Worm (Caenorhabditis elegans) whole organism, young adult: Measurements from ENCODE around the gene eea-1.

Experiments used
- B0035.1 ChIP-seq: sonication (generic microtip); optimal IDR thresholded peaks from 2 replicates; lab custom pipeline; 2016; ENCODE audit warnings: missing genetic modification characterization, mild to moderate bottlenecking, missing compliant biosample characterization, missing genotype, missing genetic modification reagents
- B0336.3 ChIP-seq: fragments of 200-800 bp; sonication (Bioruptor generic); IDR thresholded peaks from 2 replicates; pipeline ENCODE4 v1.3.6; 2022; ENCODE audit warnings: missing genetic modification characterization, missing compliant biosample characterization
- F10E7.11 ChIP-seq: sonication (generic microtip); optimal IDR thresholded peaks from 2 replicates; lab custom pipeline; 2017; ENCODE audit warnings: mild to moderate bottlenecking, missing genetic modification characterization, moderate library complexity, missing compliant biosample characterization
- F37B4.10 ChIP-seq: fragments of 200-800 bp; sonication (Bioruptor generic); IDR thresholded peaks from 2 replicates; pipeline ENCODE4 v1.3.6; 2022; ENCODE audit warnings: missing genetic modification characterization, missing compliant biosample characterization
- F39B2.1 ChIP-seq: fragments of 200-800 bp; sonication (Bioruptor generic); IDR thresholded peaks from 2 replicates; pipeline ENCODE4 v1.3.6; 2022; ENCODE audit warnings: missing genetic modification reagents, missing genetic modification characterization, missing compliant biosample characterization
- F49E8.2 ChIP-seq: sonication (generic microtip); optimal IDR thresholded peaks from 3 replicates; lab custom pipeline; 2017; ENCODE audit warnings: missing genetic modification characterization, mild to moderate bottlenecking, missing compliant biosample characterization, antibody characterized with exemption, moderate library complexity; ENCODE audit not compliant: insufficient read depth
- F52B5.7 ChIP-seq: sonication (generic microtip); optimal IDR thresholded peaks from 2 replicates; lab custom pipeline; 2016; ENCODE audit warnings: mild to moderate bottlenecking, missing genetic modification characterization, missing compliant biosample characterization
- F57A8.1 ChIP-seq: fragments of 200-800 bp; sonication (Bioruptor generic); optimal IDR thresholded peaks from 2 replicates; lab custom pipeline; 2018; ENCODE audit warnings: mild to moderate bottlenecking, missing genetic modification characterization, moderate library complexity, missing compliant biosample characterization
- K12H6.12 ChIP-seq: fragments of 200-800 bp; sonication (Bioruptor generic); optimal IDR thresholded peaks from 2 replicates; lab custom pipeline; 2018; ENCODE audit warnings: mild to moderate bottlenecking, missing genetic modification characterization, missing compliant biosample characterization
- T07F8.4 ChIP-seq: sonication (generic microtip); optimal IDR thresholded peaks from 2 replicates; lab custom pipeline; 2016; ENCODE audit warnings: mild to moderate bottlenecking, missing genetic modification characterization, moderate library complexity, missing compliant biosample characterization
- T26A5.8 ChIP-seq: sonication (generic microtip); optimal IDR thresholded peaks from 2 replicates; lab custom pipeline; 2016; ENCODE audit warnings: missing genetic modification characterization, missing compliant biosample characterization
- Y53F4B.3 ChIP-seq: fragments of 200-800 bp; sonication (Bioruptor generic); IDR thresholded peaks from 2 replicates; pipeline ENCODE4 v1.3.6; 2022; ENCODE audit warnings: missing genetic modification reagents, missing genetic modification characterization, missing compliant biosample characterization
- Y67H2A.10 ChIP-seq: fragments of 200-800 bp; sonication (Bioruptor generic); conservative IDR thresholded peaks from 2 replicates; pipeline ENCODE4 v1.3.6; 2022; ENCODE audit warnings: missing genetic modification reagents, missing genetic modification characterization, missing compliant biosample characterization
- ZK185.1 ChIP-seq: sonication (generic microtip); optimal IDR thresholded peaks from 2 replicates; lab custom pipeline; 2016; ENCODE audit warnings: mild to moderate bottlenecking, missing genetic modification characterization, missing compliant biosample characterization; ENCODE audit not compliant: poor library complexity, severe bottlenecking
- aptf-3 ChIP-seq: fragments of 200-800 bp; sonication (Bioruptor generic); IDR thresholded peaks from 2 replicates; pipeline ENCODE4 v1.3.6; 2022; ENCODE audit warnings: missing genetic modification characterization, missing compliant biosample characterization
- atf-7 ChIP-seq: sonication (generic microtip); optimal IDR thresholded peaks from 2 replicates; lab custom pipeline; 2017; ENCODE audit warnings: mild to moderate bottlenecking, missing genetic modification characterization, missing compliant biosample characterization
- athp-1 ChIP-seq: sonication (generic microtip); optimal IDR thresholded peaks from 2 replicates; lab custom pipeline; 2017; ENCODE audit warnings: mild to moderate bottlenecking, missing genetic modification characterization, missing compliant biosample characterization
- attf-3 ChIP-seq: fragments of 200-800 bp; sonication (Bioruptor generic); conservative IDR thresholded peaks from 2 replicates; pipeline ENCODE4 v1.3.6; 2022; ENCODE audit warnings: missing genetic modification reagents, missing genetic modification characterization, missing compliant biosample characterization
- cebp-2 ChIP-seq: fragments of 200-800 bp; sonication (Bioruptor generic); IDR thresholded peaks from 2 replicates; pipeline ENCODE4 v1.3.6; 2022; ENCODE audit warnings: missing genetic modification characterization, missing compliant biosample characterization
- ceh-27 ChIP-seq: fragments of 200-800 bp; sonication (Bioruptor generic); optimal IDR thresholded peaks from 2 replicates; lab custom pipeline; 2018; ENCODE audit warnings: mild to moderate bottlenecking, missing genetic modification characterization, moderate library complexity, missing compliant biosample characterization
- ceh-79 ChIP-seq: sonication (generic microtip); optimal IDR thresholded peaks from 2 replicates; lab custom pipeline; 2017; ENCODE audit warnings: mild to moderate bottlenecking, missing genetic modification characterization, missing compliant biosample characterization
- dpl-1 ChIP-seq: fragments of 150-350 bp; optimal IDR thresholded peaks from 2 replicates; lab custom pipeline; 2014; ENCODE audit warnings: missing biosample characterization, missing genetic modification reagents, missing genetic modification characterization
- efl-1 ChIP-seq: fragments of 150-350 bp; optimal IDR thresholded peaks from 2 replicates; lab custom pipeline; 2014; ENCODE audit warnings: missing biosample characterization, missing genetic modification reagents, missing genetic modification characterization
- egl-44 ChIP-seq: fragments of 200-800 bp; sonication (Bioruptor generic); IDR thresholded peaks from 2 replicates; pipeline ENCODE4 v1.3.6; 2022; ENCODE audit warnings: missing genetic modification reagents, missing genetic modification characterization, missing compliant biosample characterization
- gei-17 ChIP-seq: fragments of 200-800 bp; sonication (Bioruptor generic); optimal IDR thresholded peaks from 2 replicates; lab custom pipeline; 2018; ENCODE audit warnings: mild to moderate bottlenecking, missing genetic modification characterization, missing compliant biosample characterization
- hlh-26 ChIP-seq: fragments of 200-800 bp; sonication (Bioruptor generic); conservative IDR thresholded peaks from 2 replicates; pipeline ENCODE4 v1.3.6; 2022; ENCODE audit warnings: missing genetic modification reagents, missing genetic modification characterization, missing compliant biosample characterization
- lag-1 ChIP-seq: fragments of 200-800 bp; sonication (Bioruptor generic); IDR thresholded peaks from 2 replicates; pipeline ENCODE4 v1.3.6; 2022; ENCODE audit warnings: missing genetic modification reagents, missing genetic modification characterization, missing compliant biosample characterization
- lin-35 ChIP-seq, 3 experiments: fragments of 150-350 bp in 2 of 3; sonication (generic microtip) in 1 of 3; optimal IDR thresholded peaks; 2 replicates each; lab custom pipeline; 2014 to 2018; ENCODE audit warnings: missing biosample characterization in 3 of 3, missing genetic modification characterization in 3 of 3, missing genetic modification reagents in 3 of 3
- lin-40 ChIP-seq: sonication (generic microtip); optimal IDR thresholded peaks from 2 replicates; lab custom pipeline; 2016; ENCODE audit warnings: missing genetic modification characterization, mild to moderate bottlenecking, missing compliant biosample characterization, missing genotype, missing genetic modification reagents
- lsy-27 ChIP-seq: sonication (generic microtip); optimal IDR thresholded peaks from 2 replicates; lab custom pipeline; 2017; ENCODE audit warnings: missing genetic modification characterization, mild to moderate bottlenecking, missing compliant biosample characterization, antibody characterized with exemption, missing genotype, borderline replicate concordance; ENCODE audit not compliant: insufficient read depth
- madf-6 ChIP-seq: fragments of 200-800 bp; sonication (Bioruptor generic); IDR thresholded peaks from 2 replicates; pipeline ENCODE4 v1.3.6; 2022; ENCODE audit warnings: missing genetic modification reagents, missing genetic modification characterization, missing compliant biosample characterization
- mel-28 ChIP-seq: sonication (generic microtip); optimal IDR thresholded peaks from 2 replicates; lab custom pipeline; 2016; ENCODE audit warnings: borderline replicate concordance, mild to moderate bottlenecking, missing genetic modification characterization, missing compliant biosample characterization
- nfya-1 ChIP-seq: sonication (generic microtip); optimal IDR thresholded peaks from 2 replicates; lab custom pipeline; 2017; ENCODE audit warnings: antibody characterized with exemption, missing compliant biosample characterization, missing genetic modification characterization, borderline replicate concordance; ENCODE audit not compliant: insufficient read depth
- nhr-90 ChIP-seq: sonication (generic microtip); optimal IDR thresholded peaks from 2 replicates; lab custom pipeline; 2016; ENCODE audit warnings: missing genotype, mild to moderate bottlenecking, missing genetic modification characterization, missing compliant biosample characterization
- pbrm-1 ChIP-seq: fragments of 200-800 bp; sonication (Bioruptor generic); IDR thresholded peaks from 2 replicates; pipeline ENCODE4 v1.3.6; 2022; ENCODE audit warnings: missing genetic modification reagents, missing genetic modification characterization, missing compliant biosample characterization
- rcor-1 ChIP-seq: fragments of 200-800 bp; sonication (Bioruptor generic); IDR thresholded peaks from 2 replicates; pipeline ENCODE4 v1.3.6; 2022; ENCODE audit warnings: missing genetic modification reagents, missing genetic modification characterization, missing compliant biosample characterization
- rpc-1 ChIP-seq, 2 experiments: fragments of 150-350 bp in 1 of 2; sonication (generic microtip) in 1 of 2; optimal IDR thresholded peaks; 2 replicates each; lab custom pipeline; 2014 to 2018; ENCODE audit warnings: missing biosample characterization in 1 of 2, missing genetic modification characterization in 1 of 2, missing genetic modification reagents in 1 of 2, missing genotype in 1 of 2
- sea-2 ChIP-seq: fragments of 200-800 bp; sonication (Bioruptor generic); IDR thresholded peaks from 2 replicates; pipeline ENCODE4 v1.3.6; 2022; ENCODE audit warnings: missing genetic modification characterization, missing compliant biosample characterization
- snpc-1.1 ChIP-seq: sonication (generic microtip); optimal IDR thresholded peaks from 2 replicates; lab custom pipeline; 2017; ENCODE audit warnings: missing genetic modification characterization, mild to moderate bottlenecking, missing compliant biosample characterization, antibody characterized with exemption, moderate library complexity, missing genotype, missing genetic modification reagents; ENCODE audit not compliant: insufficient read depth
- snpc-1.3 ChIP-seq: sonication (generic microtip); optimal IDR thresholded peaks from 2 replicates; lab custom pipeline; 2017; ENCODE audit warnings: missing genetic modification characterization, mild to moderate bottlenecking, missing compliant biosample characterization, antibody characterized with exemption, moderate library complexity, missing genotype, missing genetic modification reagents; ENCODE audit not compliant: insufficient read depth
- snpc-4 ChIP-seq, 5 experiments: fragments of 150-350 bp in 1 of 5; sonication (generic microtip) in 4 of 5; optimal IDR thresholded peaks; 2 replicates each; lab custom pipeline; 2014 to 2018; ENCODE audit warnings: missing genetic modification characterization in 5 of 5, missing biosample characterization in 3 of 5, antibody characterized with exemption in 2 of 5, mild to moderate bottlenecking in 2 of 5, missing compliant biosample characterization in 2 of 5, missing genotype in 2 of 5, moderate library complexity in 2 of 5, missing genetic modification reagents in 1 of 5
- sptf-2 ChIP-seq: fragments of 200-800 bp; sonication (Bioruptor generic); optimal IDR thresholded peaks from 2 replicates; lab custom pipeline; 2018; ENCODE audit warnings: mild to moderate bottlenecking, missing genetic modification characterization, missing compliant biosample characterization
- tbp1 ChIP-seq: fragments of 200-800 bp; sonication (Bioruptor generic); optimal IDR thresholded peaks from 2 replicates; lab custom pipeline; 2018; ENCODE audit warnings: mild to moderate bottlenecking, missing genetic modification characterization, missing compliant biosample characterization
- tbx-9 ChIP-seq: sonication (generic microtip); optimal IDR thresholded peaks from 2 replicates; lab custom pipeline; 2016; ENCODE audit warnings: borderline replicate concordance, missing genetic modification characterization, inconsistent platforms, missing compliant biosample characterization
- ztf-25 ChIP-seq: fragments of 200-800 bp; sonication (Bioruptor generic); IDR thresholded peaks from 2 replicates; pipeline ENCODE4 v1.3.6; 2022; ENCODE audit warnings: missing genetic modification reagents, missing genetic modification characterization, missing compliant biosample characterization

eea-1 gene

ce11 chrV:13468190-13468765 is 28.9 kb downstream of the eea-1 start, which contains the start of the genes F25H9.6 and F25H9.7 (continued):
- TF ChIP-seq K12H6.12 (tag; lab: Kevin White, UChicago) (peak; percentile 92), Y53F4B.3 (GFP tag; lab: Robert Waterston, UW) (no peak), Y67H2A.10 (GFP tag; lab: Robert Waterston, UW) (0 out of 2 replicates have a peak, but pooled peaks have one; percentile 45), madf-6 (GFP tag; lab: Robert Waterston, UW) (peak; percentile 79), egl-44 (GFP tag; lab: Robert Waterston, UW) (peak; percentile 53; the same call in 1 of the 2 replicates), cebp-2 (GFP tag; lab: Robert Waterston, UW) (no peak), rpc-1 (optimal IDR thresholded peaks at IDR 0.05; lab: Kevin White, UChicago) (no peak), rpc-1 (tag; optimal IDR thresholded peaks at IDR 0.05; lab: Kevin White, UChicago) (no peak), dpl-1 (no peak), ztf-25 (GFP tag; lab: Robert Waterston, UW) (no peak), lsy-27 (no peak), lin-35 (GFP tag; optimal IDR thresholded peaks at IDR 0.05; lab: Kevin White, UChicago) (peak in 1 of 3 experiments; percentile 64), F49E8.2 (tag; lab: Kevin White, UChicago) (no peak), ceh-79 (peak; percentile 49), tbp1 (peak; percentile 58), snpc-4 (GFP tag; optimal IDR thresholded peaks at IDR 0.05; lab: Kevin White, UChicago) (no peak), snpc-4 (tag; optimal IDR thresholded peaks at IDR 0.05; lab: Kevin White, UChicago) (peak in 1 of 4 experiments; percentile 54), nhr-90 (tag; lab: Kevin White, UChicago) (no peak), mel-28 (tag; lab: Kevin White, UChicago) (no peak), T26A5.8 (no peak), nfya-1 (tag; lab: Kevin White, UChicago) (no peak), B0035.1 (tag; lab: Kevin White, UChicago) (peak; percentile 42), lin-40 (tag; lab: Kevin White, UChicago) (peak; percentile 77), sptf-2 (no peak), F57A8.1 (no peak), F52B5.7 (tag; lab: Kevin White, UChicago) (no peak), gei-17 (GFP tag; lab: Kevin White, UChicago) (no peak), F37B4.10 (GFP tag; lab: Robert Waterston, UW) (no peak), snpc-1.1 (tag; lab: Kevin White, UChicago) (no peak), ZK185.1 (tag; lab: Kevin White, UChicago) (peak; percentile 95), T07F8.4 (tag; lab: Kevin White, UChicago) (no peak), efl-1 (GFP tag; lab: Kevin White, UChicago) (no peak), ceh-27 (GFP tag; lab: Kevin White, UChicago) (peak; percentile 95), lag-1 (GFP tag; lab: Robert Waterston, UW) (no peak), atf-7 (peak; percentile 44), snpc-1.3 (tag; lab: Kevin White, UChicago) (peak; percentile 31), F39B2.1 (0 out of 2 replicates have a peak, but pooled peaks have one; percentile 45), F10E7.11 (tag; lab: Kevin White, UChicago) (peak; percentile 22), pbrm-1 (peak; percentile 70; the same call in 1 of the 2 replicates), tbx-9 (no peak), sea-2 (peak; percentile 47; the same call in 1 of the 2 replicates), aptf-3 (GFP tag; lab: Robert Waterston, UW) (no peak), rcor-1 (GFP tag; lab: Robert Waterston, UW) (peak; percentile 73), attf-3 (GFP tag; lab: Robert Waterston, UW) (peak; percentile 78), athp-1 (tag; lab: Kevin White, UChicago) (peak; percentile 79), B0336.3 (GFP tag; lab: Robert Waterston, UW) (peak; percentile 57; the same call in 1 of the 2 replicates), hlh-26 (no peak)
